Worm (Caenorhabditis elegans) whole organism, young adult: ENCODE measurements around the gene ZC373.2.
A peak's percentile ranks its signal among the peaks of the same experiment; 100 is the strongest.

ENCODE experiments used
- F23B12.7 ChIP-seq: sonication (generic microtip); optimal IDR thresholded peaks from 2 replicates; lab custom pipeline; 2017; ENCODE audit warnings: missing genetic modification characterization, mild to moderate bottlenecking, missing compliant biosample characterization, antibody characterized with exemption, moderate library complexity; ENCODE audit not compliant: insufficient read depth
- K11D2.4 ChIP-seq: fragments of 200-800 bp; sonication (Bioruptor generic); IDR thresholded peaks from 2 replicates; pipeline ENCODE4 v1.3.6; 2022; ENCODE audit warnings: missing genetic modification reagents, missing genetic modification characterization, missing compliant biosample characterization
- Y53F4B.3 ChIP-seq: fragments of 200-800 bp; sonication (Bioruptor generic); IDR thresholded peaks from 2 replicates; pipeline ENCODE4 v1.3.6; 2022; ENCODE audit warnings: missing genetic modification reagents, missing genetic modification characterization, missing compliant biosample characterization
- ZK185.1 ChIP-seq: sonication (generic microtip); optimal IDR thresholded peaks from 2 replicates; lab custom pipeline; 2016; ENCODE audit warnings: mild to moderate bottlenecking, missing genetic modification characterization, missing compliant biosample characterization; ENCODE audit not compliant: poor library complexity, severe bottlenecking
- akir-1 ChIP-seq: fragments of 200-800 bp; sonication (Bioruptor generic); optimal IDR thresholded peaks from 2 replicates; lab custom pipeline; 2018; ENCODE audit warnings: mild to moderate bottlenecking, missing genetic modification characterization, moderate library complexity, missing compliant biosample characterization
- aptf-3 ChIP-seq: fragments of 200-800 bp; sonication (Bioruptor generic); IDR thresholded peaks from 2 replicates; pipeline ENCODE4 v1.3.6; 2022; ENCODE audit warnings: missing genetic modification characterization, missing compliant biosample characterization
- atf-7 ChIP-seq: sonication (generic microtip); optimal IDR thresholded peaks from 2 replicates; lab custom pipeline; 2017; ENCODE audit warnings: mild to moderate bottlenecking, missing genetic modification characterization, missing compliant biosample characterization
- attf-6 ChIP-seq: fragments of 200-800 bp; sonication (Bioruptor generic); IDR thresholded peaks from 2 replicates; pipeline ENCODE4 v1.3.6; 2022; ENCODE audit warnings: missing genetic modification reagents, missing genetic modification characterization, missing compliant biosample characterization
- cebp-2 ChIP-seq: fragments of 200-800 bp; sonication (Bioruptor generic); IDR thresholded peaks from 2 replicates; pipeline ENCODE4 v1.3.6; 2022; ENCODE audit warnings: missing genetic modification characterization, missing compliant biosample characterization
- ceh-40 ChIP-seq: fragments of 200-800 bp; sonication (Bioruptor generic); IDR thresholded peaks from 2 replicates; pipeline ENCODE4 v1.3.6; 2022; ENCODE audit warnings: missing genetic modification characterization, missing compliant biosample characterization
- ceh-58 ChIP-seq: fragments of 200-800 bp; sonication (Bioruptor generic); IDR thresholded peaks from 2 replicates; pipeline ENCODE4 v1.3.6; 2022; ENCODE audit warnings: missing genetic modification characterization, missing compliant biosample characterization
- ceh-79 ChIP-seq: sonication (generic microtip); optimal IDR thresholded peaks from 2 replicates; lab custom pipeline; 2017; ENCODE audit warnings: mild to moderate bottlenecking, missing genetic modification characterization, missing compliant biosample characterization
- ceh-91 ChIP-seq: fragments of 200-800 bp; sonication (Bioruptor generic); IDR thresholded peaks from 2 replicates; pipeline ENCODE4 v1.3.6; 2022; ENCODE audit warnings: missing genetic modification reagents, missing genetic modification characterization, missing compliant biosample characterization
- chd-7 ChIP-seq: sonication (generic microtip); optimal IDR thresholded peaks from 2 replicates; lab custom pipeline; 2016; ENCODE audit warnings: mild to moderate bottlenecking, missing genetic modification characterization, moderate library complexity, missing compliant biosample characterization
- die-1 ChIP-seq: sonication (generic microtip); optimal IDR thresholded peaks from 2 replicates; lab custom pipeline; 2016; ENCODE audit warnings: missing genotype, mild to moderate bottlenecking, missing genetic modification characterization, missing compliant biosample characterization
- dox-1 ChIP-seq: fragments of 200-800 bp; sonication (Bioruptor generic); IDR thresholded peaks from 2 replicates; pipeline ENCODE4 v1.3.6; 2022; ENCODE audit warnings: missing genetic modification reagents, missing genetic modification characterization, missing compliant biosample characterization
- ekl-4 ChIP-seq: fragments of 200-800 bp; sonication (Bioruptor generic); IDR thresholded peaks from 2 replicates; pipeline ENCODE4 v1.3.6; 2022; ENCODE audit warnings: missing genetic modification reagents, missing genetic modification characterization, missing compliant biosample characterization
- hmg-1.2 ChIP-seq: fragments of 200-800 bp; sonication (Bioruptor generic); IDR thresholded peaks from 2 replicates; pipeline ENCODE4 v1.3.6; 2022; ENCODE audit warnings: missing genetic modification reagents, missing genetic modification characterization, missing compliant biosample characterization
- hrde-1 ChIP-seq: sonication (generic microtip); optimal IDR thresholded peaks from 2 replicates; lab custom pipeline; 2016; ENCODE audit warnings: missing genetic modification characterization, mild to moderate bottlenecking, missing compliant biosample characterization, moderate library complexity, missing genotype, missing genetic modification reagents, borderline replicate concordance
- let-607 ChIP-seq, 2 experiments: fragments of 200-800 bp in 1 of 2; sonication (Bioruptor generic) in 1 of 2; sonication (generic microtip) in 1 of 2; optimal IDR thresholded peaks; 2 replicates each; lab custom pipeline; 2016 to 2018; ENCODE audit warnings: mild to moderate bottlenecking in 2 of 2, missing compliant biosample characterization in 2 of 2, missing genetic modification characterization in 2 of 2, moderate library complexity in 2 of 2, missing genotype in 1 of 2
- nhr-120 ChIP-seq: fragments of 200-800 bp; sonication (Bioruptor generic); IDR thresholded peaks from 2 replicates; pipeline ENCODE4 v1.3.6; 2022; ENCODE audit warnings: missing genetic modification characterization, missing compliant biosample characterization
- nhr-80 ChIP-seq: sonication (generic microtip); optimal IDR thresholded peaks from 2 replicates; lab custom pipeline; 2016; ENCODE audit warnings: missing genetic modification characterization, missing compliant biosample characterization
- pha-4 ChIP-seq: fragments of 150-350 bp; sonication (generic microtip); optimal IDR thresholded peaks from 2 replicates; lab custom pipeline; 2014; ENCODE audit warnings: missing biosample characterization, missing genetic modification reagents, missing genetic modification characterization
- snpc-4 ChIP-seq, 5 experiments: fragments of 150-350 bp in 1 of 5; sonication (generic microtip) in 4 of 5; optimal IDR thresholded peaks; 2 replicates each; lab custom pipeline; 2014 to 2018; ENCODE audit warnings: missing genetic modification characterization in 5 of 5, missing biosample characterization in 3 of 5, antibody characterized with exemption in 2 of 5, mild to moderate bottlenecking in 2 of 5, missing compliant biosample characterization in 2 of 5, missing genotype in 2 of 5, moderate library complexity in 2 of 5, missing genetic modification reagents in 1 of 5
- sptf-2 ChIP-seq: fragments of 200-800 bp; sonication (Bioruptor generic); optimal IDR thresholded peaks from 2 replicates; lab custom pipeline; 2018; ENCODE audit warnings: mild to moderate bottlenecking, missing genetic modification characterization, missing compliant biosample characterization
- unc-130 ChIP-seq: sonication (generic microtip); optimal IDR thresholded peaks from 2 replicates; lab custom pipeline; 2016; ENCODE audit warnings: missing genetic modification reagents, missing genetic modification characterization, missing compliant biosample characterization
- zim-3 ChIP-seq: sonication (generic microtip); optimal IDR thresholded peaks from 2 replicates; lab custom pipeline; 2017; ENCODE audit warnings: mild to moderate bottlenecking, missing genetic modification characterization, moderate library complexity, missing compliant biosample characterization
- ztf-25 ChIP-seq: fragments of 200-800 bp; sonication (Bioruptor generic); IDR thresholded peaks from 2 replicates; pipeline ENCODE4 v1.3.6; 2022; ENCODE audit warnings: missing genetic modification reagents, missing genetic modification characterization, missing compliant biosample characterization
- ztf-26 ChIP-seq: sonication (generic microtip); optimal IDR thresholded peaks from 2 replicates; lab custom pipeline; 2017; ENCODE audit warnings: missing genetic modification characterization, missing compliant biosample characterization
- ztf-3 ChIP-seq: fragments of 200-800 bp; sonication (Bioruptor generic); optimal IDR thresholded peaks from 2 replicates; lab custom pipeline; 2018; ENCODE audit warnings: mild to moderate bottlenecking, missing genetic modification characterization, missing compliant biosample characterization

ZC373.2 gene

DNA sequence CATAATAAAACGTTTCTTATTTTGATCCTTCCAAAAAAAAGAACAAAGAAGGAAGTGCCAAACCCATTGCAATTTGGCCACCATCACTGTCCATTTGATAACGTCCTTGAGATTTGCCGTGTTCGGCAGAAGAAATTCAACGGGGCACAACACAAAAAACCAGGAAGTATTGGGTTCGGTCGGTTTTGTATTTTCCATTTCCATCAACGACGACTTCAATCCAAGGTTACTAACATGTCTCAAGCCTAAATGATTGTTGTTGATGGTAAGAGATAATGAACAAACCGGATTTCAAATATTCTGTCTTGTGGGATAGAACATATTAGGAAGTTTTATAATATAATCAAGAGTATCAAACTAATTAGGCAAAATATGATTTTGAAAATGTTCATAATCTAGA is 18.1 kb upstream of the ZC373.2 start:
- TF ChIP-seq zim-3 (no peak), ceh-40 (GFP tag; lab: Robert Waterston, UW) (no peak), pha-4 (tag; lab: Kevin White, UChicago) (no peak), ekl-4 (GFP tag; lab: Robert Waterston, UW) (no peak), sptf-2 (GFP tag; lab: Kevin White, UChicago) (no peak), ztf-25 (GFP tag; lab: Robert Waterston, UW) (no peak), let-607 (tag; optimal IDR thresholded peaks at IDR 0.05; lab: Kevin White, UChicago) (no peak), F23B12.7 (tag; lab: Kevin White, UChicago) (no peak), ceh-79 (no peak), ztf-26 (no peak), ztf-3 (GFP tag; lab: Kevin White, UChicago) (no peak), akir-1 (GFP tag; lab: Kevin White, UChicago) (no peak)
- TF ChIP-seq, all 124 proteins: peak for 0

DNA sequence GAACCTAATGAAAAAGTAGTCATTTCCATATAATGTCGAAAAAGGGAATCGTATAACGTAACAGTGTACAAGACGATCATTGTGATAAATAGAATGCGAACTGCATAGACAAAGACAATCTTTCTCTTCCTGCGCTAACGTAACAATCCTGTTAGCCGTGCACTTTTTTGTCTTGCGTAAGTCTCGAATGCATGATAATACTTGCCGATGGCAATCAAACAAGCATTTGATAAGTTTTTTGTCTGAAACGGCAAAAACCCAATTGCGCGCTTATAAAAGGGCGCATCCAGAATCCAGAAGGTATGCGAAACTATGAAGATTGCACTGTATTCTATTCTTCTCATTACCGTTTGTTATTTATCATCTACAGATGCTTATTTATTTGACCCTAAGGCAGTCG is 16.8 kb upstream of the ZC373.2 start, which contains the start of gene dao-4:
Gene dao-4 (plus strand): TSS at position 301 of the 400 bp plus-strand sequence.
- TF ChIP-seq cebp-2 (GFP tag; lab: Robert Waterston, UW) (no peak), Y53F4B.3 (GFP tag; lab: Robert Waterston, UW) (no peak), ceh-91 (GFP tag; lab: Robert Waterston, UW) (no peak), chd-7 (tag; lab: Kevin White, UChicago) (no peak), ZK185.1 (tag; lab: Kevin White, UChicago) (no peak), aptf-3 (GFP tag; lab: Robert Waterston, UW) (no peak), atf-7 (tag; lab: Kevin White, UChicago) (no peak)

DNA sequence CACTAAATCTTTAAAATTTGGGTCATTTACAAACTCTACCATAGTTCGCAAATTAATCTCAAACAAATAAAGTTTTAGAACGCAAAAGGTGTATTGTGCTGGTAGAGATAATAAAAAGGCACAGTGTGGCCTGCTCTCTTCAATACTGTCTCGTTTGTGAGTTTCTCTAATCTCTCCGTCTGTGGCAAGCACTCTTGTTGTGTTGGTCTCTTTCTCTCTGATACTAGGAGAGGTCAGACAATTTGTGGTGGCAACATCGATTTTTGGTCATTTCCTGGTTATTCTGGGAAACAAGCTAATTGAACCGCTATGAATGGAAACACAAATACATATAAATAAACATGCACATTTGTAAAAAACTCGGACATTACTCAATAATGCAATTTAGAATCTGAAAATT is 16.0 kb upstream of the ZC373.2 start, which contains the start of gene ZC373.5:
Gene ZC373.5 (minus strand): TSS at position 159 of the 400 bp plus-strand sequence.
- TF ChIP-seq hrde-1: no peak
- peak; percentile 66; the same call in 1 of the 2 replicates for TF ChIP-seq hmg-1.2
- peak; percentile 83 for TF ChIP-seq nhr-80 (tag; lab: Kevin White, UChicago)
- TF ChIP-seq unc-130 (GFP tag; lab: Kevin White, UChicago): no peak

DNA sequence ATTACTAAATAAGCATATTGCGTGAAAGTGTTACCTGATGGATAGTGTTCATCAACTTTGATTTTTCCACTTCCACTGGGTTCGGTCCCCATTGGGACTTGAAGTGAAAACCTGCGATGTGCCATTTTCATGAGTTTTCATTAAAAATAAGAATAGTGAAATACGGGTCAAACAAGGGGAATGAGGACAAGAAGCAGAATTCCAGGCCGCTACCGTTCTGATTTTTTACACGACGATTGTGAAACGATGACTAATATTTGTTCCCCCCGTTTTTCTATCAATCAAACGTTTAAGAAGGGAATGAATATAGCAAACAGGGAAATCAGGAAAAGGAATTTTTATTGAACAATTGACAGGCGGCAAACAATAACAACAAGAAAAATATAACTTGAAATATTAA is 11.5 kb upstream of the ZC373.2 start, which contains the start of gene mlck-1:
Gene mlck-1 (minus strand): TSS at position 101 of the 400 bp plus-strand sequence.
- TF ChIP-seq attf-6 (GFP tag; lab: Robert Waterston, UW) (no peak), die-1 (tag; lab: Kevin White, UChicago) (no peak), chd-7 (tag; lab: Kevin White, UChicago) (no peak), ztf-3 (GFP tag; lab: Kevin White, UChicago) (no peak), snpc-4 (GFP tag; optimal IDR thresholded peaks at IDR 0.05; lab: Kevin White, UChicago) (no peak), snpc-4 (tag; optimal IDR thresholded peaks at IDR 0.05; lab: Kevin White, UChicago) (no peak)

DNA sequence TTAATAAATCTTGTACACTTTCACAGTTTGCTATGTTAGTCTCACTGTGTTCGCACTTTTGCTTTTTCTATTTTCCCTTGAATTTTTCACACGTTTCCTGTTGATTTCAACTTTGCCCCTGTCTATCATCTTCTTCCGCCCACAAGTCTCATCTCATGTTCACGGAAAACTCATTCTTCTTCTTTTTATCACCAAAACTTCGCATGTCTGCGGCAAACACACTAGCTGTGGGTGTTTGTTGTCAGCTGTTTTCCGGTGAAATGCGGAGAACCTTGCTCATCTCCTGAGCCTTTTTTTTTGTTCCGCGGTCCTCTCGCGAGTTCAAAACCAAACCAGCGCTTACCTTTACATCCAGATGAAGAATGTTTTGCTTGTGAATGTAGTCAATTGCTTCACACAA is 10.2 kb upstream of the ZC373.2 start:
- TF ChIP-seq K11D2.4 (GFP tag; lab: Robert Waterston, UW) (0 out of 2 replicates have a peak, but pooled peaks have one; percentile 48), dox-1 (GFP tag; lab: Robert Waterston, UW) (no peak), aptf-3 (GFP tag; lab: Robert Waterston, UW) (no peak), nhr-120 (GFP tag; lab: Robert Waterston, UW) (no peak), ceh-58 (no peak)
